Worm (Caenorhabditis elegans): ENCODE results near the gene srx-130.

DNA sequence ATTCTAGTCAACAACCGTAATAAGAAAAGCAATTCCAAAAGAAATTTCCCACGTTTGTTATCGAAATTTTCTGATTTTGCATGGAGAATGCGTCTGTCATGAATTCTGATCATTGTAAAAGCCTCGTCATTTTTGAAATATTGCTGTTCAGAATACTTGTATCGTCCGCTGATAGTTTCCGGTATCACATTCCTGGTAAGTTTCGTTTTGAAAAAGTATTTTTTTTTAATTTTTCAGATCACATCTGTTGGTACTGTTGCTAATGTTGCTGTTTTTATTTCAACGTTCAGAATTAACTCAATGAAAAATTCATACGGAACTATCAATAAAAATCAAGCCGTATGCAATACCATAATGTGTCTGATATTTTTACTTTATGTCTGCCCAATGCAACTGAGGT, 2.3 kb upstream of the srx-130 start, which contains the start of gene srx-17:
- TF ChIP-seq aly-2 (tag; optimal IDR thresholded peaks at IDR 0.05) (no peak), ztf-4 (tag; optimal IDR thresholded peaks at IDR 0.05) (no peak), unc-62 (GFP tag; optimal IDR thresholded peaks at IDR 0.05) (no peak), blmp-1 (tag; optimal IDR thresholded peaks at IDR 0.05; ENCODE audit: insufficient read depth) (no peak), ama-1 (optimal IDR thresholded peaks at IDR 0.05) (no peak), zag-1 (tag; optimal IDR thresholded peaks at IDR 0.05) (no peak), ZK546.5 (tag; optimal IDR thresholded peaks at IDR 0.05) (no peak)

All from whole organism, L2 larva.